Worm (Caenorhabditis elegans): Measurements from ENCODE around the gene str-15.

ce11 chrV:16494359-16494758, 35.7 kb upstream of the str-15 start, which contains the start of gene comt-2:
- TF ChIP-seq ceh-6 (GFP tag; optimal IDR thresholded peaks at IDR 0.05) (no peak), dmd-4 (tag; optimal IDR thresholded peaks at IDR 0.05; ENCODE audit: borderline replicate concordance) (no peak), ref-2 (tag; optimal IDR thresholded peaks at IDR 0.05) (no peak), hlh-30 (tag; optimal IDR thresholded peaks at IDR 0.05; ENCODE audit: insufficient read depth) (no peak)
